Worm (Caenorhabditis elegans) whole organism, L4/young adult: Measurements from ENCODE around the gene bus-19.

Source experiments
- W03F9.2 ChIP-seq: fragments of 150-350 bp; optimal IDR thresholded peaks from 2 replicates; lab custom pipeline; 2014; ENCODE audit warnings: missing biosample characterization, missing genetic modification characterization
- him-1 ChIP-seq: sonication (generic microtip); optimal IDR thresholded peaks from 2 replicates; lab custom pipeline; 2016; ENCODE audit warnings: missing genotype, missing genetic modification reagents, missing genetic modification characterization, missing compliant biosample characterization

ce11 chrV:12907436-12907835, 35.6 kb downstream of the bus-19 start:
- no peak for TF ChIP-seq him-1 (tag; lab: Kevin White, UChicago)
- no peak for TF ChIP-seq W03F9.2
